Fruit fly (Drosophila melanogaster) whole organism, wandering third instar larva: Measurements from ENCODE around the gene CG31798.

Experiments
- Abd-B ChIP-seq: fragments of >200 bp; optimal IDR thresholded peaks from 2 replicates; lab custom pipeline; 2017; ENCODE audit warnings: missing biosample characterization, missing genetic modification characterization
- Dfd ChIP-seq: fragments of >200 bp; optimal IDR thresholded peaks from 2 replicates; lab custom pipeline; 2017; ENCODE audit warnings: missing biosample characterization, missing genetic modification characterization
- HLH106 ChIP-seq: fragments of 200-800 bp; optimal IDR thresholded peaks from 3 replicates; lab custom pipeline; 2019; ENCODE audit warnings: missing biosample characterization, mild to moderate bottlenecking, missing genetic modification characterization, moderate library complexity
- Hr78 ChIP-seq: fragments of >200 bp; optimal IDR thresholded peaks from 2 replicates; lab custom pipeline; 2017; ENCODE audit warnings: missing biosample characterization, missing genetic modification characterization
- Hr83 ChIP-seq: fragments of 200-300 bp; sonication (Bioruptor generic); optimal IDR thresholded peaks from 2 replicates; lab custom pipeline; 2016; ENCODE audit warnings: missing biosample characterization, mild to moderate bottlenecking, missing genetic modification characterization, moderate library complexity; ENCODE audit not compliant: poor library complexity, severe bottlenecking
- dl ChIP-seq, 2 experiments: fragments of 175-275, 200-275 bp in 1 of 2; fragments of 200-275 bp in 1 of 2; sonication (Bioruptor generic); optimal IDR thresholded peaks; lab custom pipeline; 2018; ENCODE audit warnings: mild to moderate bottlenecking in 2 of 2, missing biosample characterization in 2 of 2, missing genetic modification characterization in 2 of 2, moderate library complexity in 2 of 2; ENCODE audit not compliant: partially characterized antibody in 2 of 2, insufficient read depth in 1 of 2
- ey ChIP-seq: fragments of 200-800 bp; sonication (Bioruptor generic); optimal IDR thresholded peaks from 2 replicates; lab custom pipeline; 2016; ENCODE audit warnings: missing biosample characterization, missing genetic modification characterization
- fru ChIP-seq: fragments of 200-800 bp; sonication (Bioruptor generic); optimal IDR thresholded peaks from 3 replicates; lab custom pipeline; 2016; ENCODE audit warnings: missing biosample characterization, mild to moderate bottlenecking, missing genetic modification characterization
- jim ChIP-seq: fragments of 175-275, 200-325 bp; sonication (Bioruptor generic); optimal IDR thresholded peaks from 2 replicates; lab custom pipeline; 2016; ENCODE audit warnings: missing biosample characterization, mild to moderate bottlenecking, missing genetic modification characterization
- lola ChIP-seq: fragments of >200 bp; optimal IDR thresholded peaks from 2 replicates; lab custom pipeline; 2017; ENCODE audit warnings: missing biosample characterization, missing genetic modification characterization
- pan ChIP-seq: fragments of >200 bp; optimal IDR thresholded peaks from 2 replicates; lab custom pipeline; 2017
- psq ChIP-seq: fragments of 200-800 bp; sonication (Bioruptor generic); optimal IDR thresholded peaks from 3 replicates; lab custom pipeline; 2017; ENCODE audit warnings: missing biosample characterization, mild to moderate bottlenecking, missing genetic modification characterization, moderate library complexity

DNA sequence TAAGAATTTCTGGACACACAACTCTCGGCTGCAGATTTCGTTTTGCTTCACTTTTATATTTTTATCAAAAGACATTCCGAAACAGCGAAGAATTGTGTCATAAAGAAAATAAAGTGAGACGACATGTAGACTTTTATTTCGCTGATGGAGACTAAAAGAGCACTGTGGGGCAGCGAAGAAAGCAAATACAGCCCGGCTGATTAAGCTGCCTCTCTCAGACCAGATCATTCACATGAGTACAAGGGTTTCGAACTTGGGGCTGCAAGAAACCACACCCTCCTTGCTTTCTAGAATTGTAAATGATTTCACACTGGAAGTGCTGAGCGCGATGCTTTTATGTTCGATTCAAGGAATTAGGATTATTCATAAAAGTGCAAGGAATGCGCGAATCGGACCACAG is 31.1 kb downstream of the CG31798 start:
- TF ChIP-seq lola (GFP tag; lab: Kevin White, UChicago) (no peak), Hr78 (GFP tag; lab: Kevin White, UChicago) (no peak), dl (GFP tag; optimal IDR thresholded peaks at IDR 0.05; lab: Kevin White, UChicago; ENCODE audit: insufficient read depth in 1 of 2, partially characterized antibody in 2 of 2) (no peak), fru (GFP tag; lab: Kevin White, UChicago) (no peak), Abd-B (GFP tag; lab: Kevin White, UChicago) (no peak), HLH106 (tag; lab: Kevin White, UChicago) (no peak), psq (GFP tag; lab: Kevin White, UChicago) (no peak), jim (GFP tag; lab: Kevin White, UChicago) (no peak), ey (GFP tag; lab: Kevin White, UChicago) (no peak), Hr83 (GFP tag; lab: Kevin White, UChicago) (peak; percentile 28), Dfd (GFP tag; lab: Kevin White, UChicago) (no peak), pan (lab: Kevin White, UChicago) (no peak)
